Worm (Caenorhabditis elegans): ENCODE data around the gene nas-17.

DNA sequence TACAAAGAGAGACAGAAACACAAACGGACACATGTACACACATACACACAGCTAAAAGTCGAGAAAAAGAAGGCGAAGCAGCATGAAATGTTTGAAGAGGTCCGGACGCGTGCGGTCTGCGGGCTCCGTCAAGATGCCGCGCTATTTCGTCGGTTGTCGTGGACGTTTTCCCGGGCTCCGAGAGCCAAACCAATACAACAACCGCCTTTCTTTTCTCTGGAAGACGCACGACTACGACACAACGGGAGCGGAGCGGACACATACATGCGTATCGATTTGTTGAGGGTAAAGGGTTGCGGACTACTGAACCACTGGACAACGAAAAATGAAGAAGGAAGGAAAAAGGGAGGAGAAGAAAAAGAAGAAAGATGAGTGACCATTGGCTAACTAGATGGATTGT, 46.7 kb downstream of the nas-17 start:
- TF ChIP-seq nhr-77 (tag; optimal IDR thresholded peaks at IDR 0.05) (no peak), jun-1 (tag; optimal IDR thresholded peaks at IDR 0.05) (no peak), unc-86 (tag; optimal IDR thresholded peaks at IDR 0.05) (peak; percentile 7), fkh-10 (GFP tag; optimal IDR thresholded peaks at IDR 0.05) (no peak), tlp-1 (tag; optimal IDR thresholded peaks at IDR 0.05) (no peak), snpc-4 (tag; optimal IDR thresholded peaks at IDR 0.05) (no peak)

Measured in whole organism, L1 larva.